Fruit fly (Drosophila melanogaster) whole organism, embryonic: ENCODE measurements around the gene CG10347.

ENCODE experiments used
- Bteb2 ChIP-seq: fragments of 200-800 bp; sonication (Bioruptor generic); optimal IDR thresholded peaks from 2 replicates; lab custom pipeline; 2016; ENCODE audit warnings: missing biosample characterization, missing genetic modification characterization
- CG1024 ChIP-seq: fragments of 200-800 bp; sonication (Bioruptor generic); IDR thresholded peaks from 2 replicates; pipeline ENCODE4 v1.3.6; 2022; ENCODE audit warnings: missing biosample characterization, missing genetic modification characterization
- CG10321 ChIP-seq: fragments of 200-800 bp; sonication (Bioruptor generic); IDR thresholded peaks from 2 replicates; pipeline ENCODE4 v1.3.6; 2022; ENCODE audit warnings: missing biosample characterization, missing genetic modification characterization
- CG11504 ChIP-seq: fragments of 200-800 bp; sonication (Bioruptor generic); optimal IDR thresholded peaks from 3 replicates; lab custom pipeline; 2019; ENCODE audit warnings: missing biosample characterization, mild to moderate bottlenecking, missing genetic modification characterization, moderate library complexity
- CG12219 ChIP-seq: fragments of 200-800 bp; sonication (Bioruptor generic); optimal IDR thresholded peaks from 3 replicates; lab custom pipeline; 2018; ENCODE audit warnings: missing biosample characterization, mild to moderate bottlenecking, missing genetic modification characterization
- CG12659 ChIP-seq: fragments of 200-800 bp; sonication (Bioruptor generic); optimal IDR thresholded peaks from 3 replicates; lab custom pipeline; 2017; ENCODE audit warnings: mild to moderate bottlenecking, missing biosample characterization, missing genetic modification reagents, missing genetic modification characterization
- CG1647 ChIP-seq: fragments of 200-800 bp; sonication (Bioruptor generic); optimal IDR thresholded peaks from 3 replicates; lab custom pipeline; 2016; ENCODE audit warnings: missing biosample characterization, missing genetic modification characterization
- CG31441 ChIP-seq: fragments of 200-800 bp; sonication (Bioruptor generic); IDR thresholded peaks from 2 replicates; pipeline ENCODE4 v1.3.6; 2022; ENCODE audit warnings: missing biosample characterization, missing genetic modification characterization
- CG3163 ChIP-seq: fragments of 200-800 bp; sonication (Bioruptor generic); optimal IDR thresholded peaks from 3 replicates; lab custom pipeline; 2016; ENCODE audit warnings: missing biosample characterization, missing genetic modification characterization
- CG3847 ChIP-seq: fragments of 200-800 bp; sonication (Bioruptor generic); IDR thresholded peaks from 2 replicates; pipeline ENCODE4 v1.3.6; 2022; ENCODE audit warnings: missing biosample characterization, missing genetic modification characterization
- CG4424 ChIP-seq: fragments of 200-800 bp; sonication (Bioruptor generic); optimal IDR thresholded peaks from 3 replicates; lab custom pipeline; 2016; ENCODE audit warnings: missing biosample characterization, missing genetic modification characterization
- CG6272 ChIP-seq: fragments of 200-800 bp; sonication (Bioruptor generic); IDR thresholded peaks from 2 replicates; pipeline ENCODE4 v1.3.6; 2022; ENCODE audit warnings: missing biosample characterization, missing genetic modification characterization
- CG6683 ChIP-seq: fragments of 200-800 bp; sonication (Bioruptor generic); optimal IDR thresholded peaks from 2 replicates; lab custom pipeline; 2017; ENCODE audit warnings: missing biosample characterization, mild to moderate bottlenecking, missing genetic modification characterization, missing genetic modification reagents
- CG6791 ChIP-seq: fragments of 200-800 bp; sonication (Bioruptor generic); IDR thresholded peaks from 3 replicates; pipeline ENCODE4 v1.3.6; 2022; ENCODE audit warnings: missing biosample characterization, missing genetic modification characterization; ENCODE audit not compliant: partially characterized antibody
- CG7839 ChIP-seq: fragments of 200-800 bp; sonication (Bioruptor generic); optimal IDR thresholded peaks from 3 replicates; lab custom pipeline; 2018; ENCODE audit warnings: missing biosample characterization, mild to moderate bottlenecking, missing genetic modification characterization, moderate library complexity
- CG8359 ChIP-seq: fragments of 200-800 bp; sonication (Bioruptor generic); optimal IDR thresholded peaks from 2 replicates; lab custom pipeline; 2017; ENCODE audit warnings: missing biosample characterization, mild to moderate bottlenecking, missing genetic modification characterization, borderline replicate concordance
- CG8944 ChIP-seq: fragments of 200-800 bp; sonication (Bioruptor generic); optimal IDR thresholded peaks from 3 replicates; lab custom pipeline; 2016; ENCODE audit warnings: missing biosample characterization, missing genetic modification characterization
- CG9609 ChIP-seq: fragments of 200-800 bp; sonication (Bioruptor generic); optimal IDR thresholded peaks from 3 replicates; lab custom pipeline; 2016; ENCODE audit warnings: missing biosample characterization, missing genetic modification characterization
- Chrac-16 ChIP-seq: fragments of 200-800 bp; sonication (Bioruptor generic); optimal IDR thresholded peaks from 3 replicates; lab custom pipeline; 2016; ENCODE audit warnings: missing biosample characterization, missing genetic modification characterization
- Dad ChIP-seq: fragments of 200-800 bp; sonication (Bioruptor generic); optimal IDR thresholded peaks from 3 replicates; lab custom pipeline; 2016; ENCODE audit warnings: missing biosample characterization, missing genetic modification characterization
- Doc2 ChIP-seq: fragments of 200-800 bp; sonication (Bioruptor generic); IDR thresholded peaks from 2 replicates; pipeline ENCODE4 v1.3.6; 2022; ENCODE audit warnings: missing biosample characterization, missing genetic modification characterization
- Doc3 ChIP-seq: fragments of 200-800 bp; sonication (Bioruptor generic); IDR thresholded peaks from 3 replicates; pipeline ENCODE4 v1.3.6; 2022; ENCODE audit warnings: missing biosample characterization, missing genetic modification characterization; ENCODE audit not compliant: partially characterized antibody
- Ets97D ChIP-seq: fragments of 200-800 bp; sonication (Bioruptor generic); optimal IDR thresholded peaks from 3 replicates; lab custom pipeline; 2016; ENCODE audit warnings: missing biosample characterization, missing genetic modification characterization
- Fer3 ChIP-seq: fragments of 200-800 bp; sonication (Bioruptor generic); optimal IDR thresholded peaks from 2 replicates; lab custom pipeline; 2018; ENCODE audit warnings: missing biosample characterization, mild to moderate bottlenecking, missing genetic modification characterization, moderate library complexity
- Gug ChIP-seq: fragments of 200-800 bp; sonication (Bioruptor generic); IDR thresholded peaks from 4 replicates; pipeline ENCODE4 v1.3.6; 2022; ENCODE audit warnings: missing biosample characterization, missing genetic modification characterization
- HHEX ChIP-seq: fragments of 200-800 bp; sonication (Bioruptor generic); optimal IDR thresholded peaks from 3 replicates; lab custom pipeline; 2017; ENCODE audit warnings: missing biosample characterization, mild to moderate bottlenecking, missing genetic modification characterization, missing genetic modification reagents
- HLH4C ChIP-seq: fragments of 200-800 bp; sonication (Bioruptor generic); IDR thresholded peaks from 3 replicates; pipeline ENCODE4 v1.3.6; 2022; ENCODE audit warnings: missing biosample characterization, missing genetic modification characterization; ENCODE audit not compliant: partially characterized antibody
- Hr51 ChIP-seq, 2 experiments: fragments of 200-800 bp; sonication (Bioruptor generic); optimal IDR thresholded peaks; 2 replicates in 1 of 2; 3 replicates in 1 of 2; lab custom pipeline; 2016 to 2018; ENCODE audit warnings: missing biosample characterization in 2 of 2, missing genetic modification characterization in 2 of 2, mild to moderate bottlenecking in 1 of 2, moderate library complexity in 1 of 2
- Opbp ChIP-seq: fragments of 200-800 bp; sonication (Bioruptor generic); IDR thresholded peaks from 3 replicates; pipeline ENCODE4 v1.3.6; 2022; ENCODE audit warnings: missing biosample characterization, missing genetic modification characterization; ENCODE audit not compliant: partially characterized antibody
- Tbp ChIP-seq: fragments of >200 bp; optimal IDR thresholded peaks from 2 replicates; lab custom pipeline; 2018; ENCODE audit warnings: missing biosample characterization, missing genetic modification characterization
- Trl ChIP-seq, 3 experiments: fragments of >200 bp in 2 of 3; fragments of 200-800 bp in 1 of 3; sonication (Bioruptor generic) in 1 of 3; optimal IDR thresholded peaks; 2 replicates in 1 of 3; 3 replicates in 2 of 3; lab custom pipeline; 2016 to 2017; ENCODE audit warnings: missing biosample characterization in 1 of 3, missing genetic modification characterization in 1 of 3
- YL-1 ChIP-seq: fragments of 200-800 bp; sonication (Bioruptor generic); optimal IDR thresholded peaks from 3 replicates; lab custom pipeline; 2017; ENCODE audit warnings: missing biosample characterization, mild to moderate bottlenecking, missing genetic modification characterization
- amos ChIP-seq: fragments of 200-800 bp; sonication (Bioruptor generic); IDR thresholded peaks from 2 replicates; pipeline ENCODE4 v1.3.6; 2022; ENCODE audit warnings: missing biosample characterization, missing genetic modification characterization; ENCODE audit not compliant: partially characterized antibody
- chinmo ChIP-seq: fragments of 200-800 bp; sonication (Bioruptor generic); IDR thresholded peaks from 4 replicates; pipeline ENCODE4 v1.3.6; 2022; ENCODE audit warnings: missing biosample characterization, missing genetic modification characterization; ENCODE audit not compliant: partially characterized antibody
- crc ChIP-seq: fragments of 200-800 bp; sonication (Bioruptor generic); optimal IDR thresholded peaks from 2 replicates; lab custom pipeline; 2016; ENCODE audit warnings: missing biosample characterization, missing genetic modification characterization
- da ChIP-seq: fragments of 200-800 bp; sonication (Bioruptor generic); optimal IDR thresholded peaks from 2 replicates; lab custom pipeline; 2016; ENCODE audit warnings: missing biosample characterization, missing genetic modification characterization
- dan ChIP-seq: fragments of 200-800 bp; sonication (Bioruptor generic); IDR thresholded peaks from 2 replicates; pipeline ENCODE4 v1.3.6; 2022; ENCODE audit warnings: missing biosample characterization, missing genetic modification characterization
- dysf ChIP-seq: fragments of 200-800 bp; sonication (Bioruptor generic); IDR thresholded peaks from 3 replicates; pipeline ENCODE4 v1.3.6; 2022; ENCODE audit warnings: missing biosample characterization, missing genetic modification characterization
- ken ChIP-seq: fragments of 200-800 bp; sonication (Bioruptor generic); IDR thresholded peaks from 3 replicates; pipeline ENCODE4 v1.3.6; 2022; ENCODE audit warnings: missing biosample characterization, missing genetic modification characterization
- luna ChIP-seq: fragments of 200-800 bp; sonication (Bioruptor generic); optimal IDR thresholded peaks from 2 replicates; lab custom pipeline; 2016; ENCODE audit warnings: missing biosample characterization, missing genetic modification characterization
- nau ChIP-seq: fragments of 200-800 bp; sonication (Bioruptor generic); optimal IDR thresholded peaks from 3 replicates; lab custom pipeline; 2017; ENCODE audit warnings: missing biosample characterization, mild to moderate bottlenecking, missing genetic modification characterization, missing genetic modification reagents
- oc ChIP-seq: fragments of 200-800 bp; sonication (Bioruptor generic); optimal IDR thresholded peaks from 2 replicates; lab custom pipeline; 2018; ENCODE audit warnings: missing biosample characterization, mild to moderate bottlenecking, missing genetic modification characterization, moderate library complexity
- pan ChIP-seq, 4 experiments: fragments of >200 bp in 3 of 4; fragments of 200-800 bp in 1 of 4; sonication (Bioruptor generic) in 1 of 4; optimal IDR thresholded peaks in 3 of 4; IDR thresholded peaks in 1 of 4; 2 replicates each; pipeline versions ENCODE4 v1.3.6 to Lab custom; 2017 to 2022; ENCODE audit warnings: missing biosample characterization in 2 of 4, missing genetic modification characterization in 2 of 4, mixed read lengths in 1 of 4
- pb ChIP-seq: fragments of 200-800 bp; sonication (Bioruptor generic); optimal IDR thresholded peaks from 3 replicates; lab custom pipeline; 2016; ENCODE audit warnings: missing biosample characterization, missing genetic modification characterization
- ranshi ChIP-seq: fragments of 200-800 bp; sonication (Bioruptor generic); IDR thresholded peaks from 2 replicates; pipeline ENCODE4 v1.3.6; 2022; ENCODE audit warnings: missing biosample characterization, missing genetic modification characterization
- ro ChIP-seq: fragments of 200-800 bp; sonication (Bioruptor generic); IDR thresholded peaks from 2 replicates; pipeline ENCODE4 v1.3.6; 2022; ENCODE audit warnings: missing biosample characterization, missing genetic modification characterization
- scrt ChIP-seq: fragments of 200-800 bp; sonication (Bioruptor generic); optimal IDR thresholded peaks from 2 replicates; lab custom pipeline; 2018; ENCODE audit warnings: missing biosample characterization, mild to moderate bottlenecking, missing genetic modification characterization, moderate library complexity
- stwl ChIP-seq: fragments of 200-800 bp; sonication (Bioruptor generic); optimal IDR thresholded peaks from 3 replicates; lab custom pipeline; 2018; ENCODE audit warnings: missing biosample characterization, mild to moderate bottlenecking, missing genetic modification characterization, moderate library complexity

Gene CG10347

DNA sequence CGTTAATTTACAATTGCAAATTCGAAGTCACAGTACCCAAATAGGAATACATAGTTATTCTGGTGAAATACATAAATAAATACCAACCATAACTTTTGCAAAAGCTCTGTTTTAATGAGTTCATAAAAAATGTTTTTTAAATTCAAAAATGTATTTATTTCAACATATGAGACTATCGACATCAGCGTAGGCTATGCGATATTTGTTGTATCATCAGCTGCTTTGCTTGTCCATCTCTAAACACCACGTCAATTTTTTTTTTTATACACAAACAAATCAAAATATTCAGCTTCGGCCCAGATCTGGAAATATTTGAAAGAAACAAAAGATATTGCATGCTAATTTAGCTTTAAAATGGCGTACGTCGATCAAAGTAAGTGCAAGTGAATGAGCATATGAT, 33.4 kb upstream of the CG10347 start, which contains the start of gene CG1840 (continued):
- peak; percentile 80 for TF ChIP-seq amos (GFP tag; lab: Robert Waterston, UW)
- peak; percentile 13 for TF ChIP-seq Ets97D
- no peak for TF ChIP-seq ranshi (GFP tag; lab: Robert Waterston, UW)
- no peak for TF ChIP-seq CG8944 (GFP tag; lab: Kevin White, UChicago)
- 0 out of 4 replicates have a peak, but pooled peaks have one; percentile 29 for TF ChIP-seq chinmo (GFP tag; lab: Robert Waterston, UW)
- TF ChIP-seq Doc3 (GFP tag; lab: Robert Waterston, UW) = peak; percentile 77
- TF ChIP-seq Fer3 (tag; lab: Kevin White, UChicago) = peak; percentile 13
- peak; percentile 14 for TF ChIP-seq CG12659 (GFP tag; lab: Kevin White, UChicago)

DNA sequence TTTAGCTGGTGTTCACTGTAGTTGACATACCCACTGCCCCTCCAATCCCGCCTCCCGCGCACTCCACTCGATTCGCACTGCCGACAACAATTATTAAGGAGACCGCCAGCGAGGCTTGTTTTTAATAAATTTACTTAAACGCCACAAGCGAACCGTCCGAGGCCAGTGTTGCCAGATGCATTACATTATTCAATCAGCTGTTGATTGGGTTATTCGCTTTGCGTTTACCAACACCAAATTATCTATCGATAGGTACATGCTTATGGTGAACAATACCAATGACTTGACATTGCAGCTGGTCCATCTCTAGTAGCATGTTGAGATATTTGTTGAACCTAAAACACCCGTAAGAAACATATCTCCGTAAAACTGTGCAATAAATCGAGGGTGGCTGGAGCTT, 32.2 kb upstream of the CG10347 start, which contains the start of the genes CG10353 and SelG:
Gene CG10353 (minus strand): TSS at position 187 of the 400 bp plus-strand sequence.
Gene SelG (plus strand): TSS at position 309 of the 400 bp plus-strand sequence.
- peak; percentile 23 for TF ChIP-seq scrt (GFP tag; lab: Kevin White, UChicago)
- TF ChIP-seq CG6683 (GFP tag; lab: Kevin White, UChicago) = no peak
- peak; percentile 48 for TF ChIP-seq CG11504 (tag; lab: Kevin White, UChicago)
- peak; percentile 60 for TF ChIP-seq Dad (GFP tag; lab: Kevin White, UChicago)
- no peak for TF ChIP-seq Doc2
- TF ChIP-seq YL-1 (GFP tag; lab: Kevin White, UChicago) = peak; percentile 69
- TF ChIP-seq Doc3 (GFP tag; lab: Robert Waterston, UW) = peak; percentile 74; the same call in 2 of the 3 replicates
- no peak for TF ChIP-seq CG31441 (GFP tag; lab: Robert Waterston, UW)
- TF ChIP-seq pb (GFP tag; lab: Kevin White, UChicago) = no peak
- peak; percentile 70 for TF ChIP-seq HLH4C
- TF ChIP-seq Gug (GFP tag; lab: Robert Waterston, UW) = no peak
- TF ChIP-seq dysf (GFP tag; lab: Robert Waterston, UW) = no peak
- peak; percentile 99 for TF ChIP-seq stwl (tag; lab: Kevin White, UChicago)
- TF ChIP-seq Bteb2 = peak; percentile 41
- no peak for TF ChIP-seq da (GFP tag; lab: Kevin White, UChicago)
- no peak for TF ChIP-seq ken
- peak; percentile 2 for TF ChIP-seq HHEX (GFP tag; lab: Kevin White, UChicago)
- no peak for TF ChIP-seq CG10321 (GFP tag; lab: Robert Waterston, UW)
- TF ChIP-seq Tbp (GFP tag; lab: Kevin White, UChicago) = no peak
- peak; percentile 28 for TF ChIP-seq CG9609 (GFP tag; lab: Kevin White, UChicago)
- no peak for TF ChIP-seq CG12219 (GFP tag; lab: Kevin White, UChicago)
- no peak for TF ChIP-seq nau (GFP tag; lab: Kevin White, UChicago)
- no peak for TF ChIP-seq dan (GFP tag; lab: Robert Waterston, UW)
- no peak for TF ChIP-seq crc (GFP tag; lab: Kevin White, UChicago)
- peak; percentile 87 for TF ChIP-seq CG6791 (GFP tag; lab: Robert Waterston, UW)
- TF ChIP-seq Trl (optimal IDR thresholded peaks at IDR 0.05; lab: Kevin White, UChicago) = no peak
- TF ChIP-seq Trl (GFP tag; optimal IDR thresholded peaks at IDR 0.05; lab: Kevin White, UChicago) = peak; percentile 45
- TF ChIP-seq Opbp (GFP tag; lab: Robert Waterston, UW) = peak; percentile 89
- no peak for TF ChIP-seq pan (optimal IDR thresholded peaks at IDR 0.05; lab: Kevin White, UChicago)
- peak in 1 of 2 experiments; percentile 21 for TF ChIP-seq pan (GFP tag; optimal IDR thresholded peaks at IDR 0.05 in 1 of 2, IDR thresholded peaks at IDR 0.05 in 1 of 2)
- no peak for TF ChIP-seq CG8359 (GFP tag; lab: Kevin White, UChicago)
- no peak for TF ChIP-seq CG6272 (GFP tag; lab: Robert Waterston, UW)
- TF ChIP-seq CG3163 (GFP tag; lab: Kevin White, UChicago) = peak; percentile 27
- TF ChIP-seq CG1647 (GFP tag; lab: Kevin White, UChicago) = peak; percentile 38
- TF ChIP-seq Chrac-16 (GFP tag; lab: Kevin White, UChicago) = no peak
- TF ChIP-seq CG4424 = peak; percentile 27
- TF ChIP-seq ro (GFP tag; lab: Robert Waterston, UW) = no peak
- TF ChIP-seq CG3847 (GFP tag; lab: Robert Waterston, UW) = peak; percentile 68
- peak; percentile 17 for TF ChIP-seq CG7839 (tag; lab: Kevin White, UChicago)
- no peak for TF ChIP-seq oc (tag; lab: Kevin White, UChicago)
- no peak for TF ChIP-seq luna (GFP tag; lab: Kevin White, UChicago)
- TF ChIP-seq CG1024 (GFP tag; lab: Robert Waterston, UW) = no peak
- peak in 1 of 2 experiments; percentile 57 for TF ChIP-seq Hr51 (GFP tag; optimal IDR thresholded peaks at IDR 0.05; lab: Kevin White, UChicago)
